Fruit fly (Drosophila melanogaster) whole organism, pupa: ENCODE data around the gene CG12617.

Source experiments
- CG13204 ChIP-seq: fragments of 200-800 bp; sonication (Bioruptor generic); optimal IDR thresholded peaks from 2 replicates; lab custom pipeline; 2018; ENCODE audit warnings: missing biosample characterization, mild to moderate bottlenecking, missing genetic modification characterization, moderate library complexity
- CG14655 ChIP-seq: fragments of 200-800 bp; sonication (Bioruptor generic); optimal IDR thresholded peaks from 3 replicates; lab custom pipeline; 2017; ENCODE audit warnings: mild to moderate bottlenecking, missing biosample characterization, missing genetic modification reagents, missing genetic modification characterization
- CG4496 ChIP-seq: fragments of 200-800 bp; sonication (Bioruptor generic); IDR thresholded peaks from 3 replicates; pipeline ENCODE4 v1.3.6; 2022; ENCODE audit warnings: missing biosample characterization, missing genetic modification characterization
- fd96Ca ChIP-seq: fragments of 200-800 bp; sonication (Bioruptor generic); IDR thresholded peaks from 3 replicates; pipeline ENCODE4 v1.3.6; 2022; ENCODE audit warnings: missing biosample characterization, missing genetic modification characterization

DNA sequence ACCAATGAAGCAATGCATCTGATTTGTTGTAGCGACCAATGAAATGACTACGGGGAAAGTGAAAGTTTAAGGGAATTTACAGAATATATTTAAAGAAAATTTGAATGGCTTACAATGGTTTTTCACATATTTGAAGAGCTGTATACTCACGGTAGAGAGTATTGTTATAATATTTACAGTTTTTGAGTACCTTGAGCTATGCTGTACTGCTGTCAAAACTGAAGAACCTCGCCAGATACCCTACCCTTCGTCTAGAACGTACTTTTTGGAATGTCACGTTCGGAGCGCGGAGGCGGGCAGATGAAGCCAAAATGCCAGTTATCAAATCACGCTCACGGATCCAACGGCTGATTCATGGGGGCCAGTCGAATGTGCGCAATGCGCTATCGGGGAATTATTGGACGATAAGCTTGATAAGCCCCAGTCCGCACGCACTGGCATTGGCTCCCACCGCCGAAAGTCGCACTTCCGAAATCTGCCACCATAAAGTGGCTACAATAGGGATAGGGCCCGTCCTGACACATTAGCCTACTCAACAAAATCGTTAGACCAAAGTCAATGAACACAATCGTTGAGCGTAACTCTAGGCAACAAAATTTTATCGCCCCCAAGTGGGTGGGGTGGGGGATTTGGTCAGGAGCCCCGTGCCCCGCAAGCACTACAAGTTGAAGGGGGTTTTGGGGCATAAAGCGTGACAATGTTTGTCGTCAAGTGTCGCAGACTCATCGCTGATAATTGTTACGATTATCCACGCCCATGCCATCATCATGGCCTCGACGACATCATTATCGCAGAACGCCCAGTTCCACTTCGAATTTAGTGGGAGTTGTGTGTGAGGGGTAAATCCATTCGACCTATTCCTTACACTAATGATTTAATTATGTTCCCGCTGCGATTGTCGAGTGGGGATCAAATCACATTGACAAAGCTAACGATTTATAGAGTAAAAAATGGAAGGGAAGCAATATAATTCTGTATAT is 29.6 kb upstream of the CG12617 start:
- no peak for TF ChIP-seq CG14655
- no peak for TF ChIP-seq CG4496
- TF ChIP-seq fd96Ca, result no peak
- no peak for TF ChIP-seq CG13204
